Worm (Caenorhabditis elegans) whole organism, L2 larva: ENCODE results near the gene Y9C9A.13.
"Not testable (repeated sequence)": the region's sequence is repeated elsewhere in the genome, so short reads cannot be mapped to it uniquely, and the experiment has no call there.

ENCODE experiments used
- dmd-4 ChIP-seq: sonication (generic microtip); optimal IDR thresholded peaks from 2 replicates; lab custom pipeline; 2017; ENCODE audit warnings: missing biosample characterization, missing genetic modification characterization
- fos-1 ChIP-seq: fragments of 150-350 bp; optimal IDR thresholded peaks from 2 replicates; lab custom pipeline; 2014; ENCODE audit warnings: missing biosample characterization, missing genetic modification characterization
- gmeb-1 ChIP-seq: fragments of 150-350 bp; optimal IDR thresholded peaks from 2 replicates; lab custom pipeline; 2014; ENCODE audit warnings: missing biosample characterization, missing genetic modification characterization
- mab-5 ChIP-seq: fragments of 150-350 bp; optimal IDR thresholded peaks from 2 replicates; lab custom pipeline; 2014; ENCODE audit warnings: missing biosample characterization, missing genetic modification characterization
- nhr-237 ChIP-seq: fragments of 150-350 bp; optimal IDR thresholded peaks from 2 replicates; lab custom pipeline; 2014; ENCODE audit warnings: missing biosample characterization, missing genetic modification characterization
- nhr-77 ChIP-seq: fragments of 150-350 bp; optimal IDR thresholded peaks from 2 replicates; lab custom pipeline; 2014; ENCODE audit warnings: missing biosample characterization, missing genetic modification characterization
- zag-1 ChIP-seq: fragments of 150-350 bp; optimal IDR thresholded peaks from 2 replicates; lab custom pipeline; 2014; ENCODE audit warnings: missing biosample characterization, missing genetic modification characterization
- ztf-4 ChIP-seq: fragments of 150-350 bp; optimal IDR thresholded peaks from 2 replicates; lab custom pipeline; 2014; ENCODE audit warnings: missing biosample characterization, missing genetic modification characterization

DNA sequence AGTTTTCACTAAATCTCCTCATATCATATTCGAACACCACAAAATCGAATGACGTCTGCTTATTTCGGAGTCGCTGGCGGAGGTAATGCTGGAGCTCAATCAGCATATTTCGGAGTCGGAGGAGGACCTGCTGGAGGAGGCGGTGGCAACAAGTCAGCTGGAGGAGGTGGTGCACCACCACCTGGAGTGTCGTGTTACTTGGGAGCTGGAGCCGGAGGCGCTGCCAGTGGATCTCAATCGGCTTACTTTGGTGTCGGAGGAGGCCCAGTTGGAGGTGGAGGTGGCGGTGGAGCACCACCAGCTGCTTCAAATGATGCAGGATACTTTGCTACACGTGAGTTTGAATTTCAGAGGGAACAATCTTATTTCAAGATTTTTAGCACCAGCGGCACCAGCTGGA lies 47.1 kb upstream of the Y9C9A.13 start, which contains the start of gene ssq-4:
- not testable (repeated sequence) for TF ChIP-seq gmeb-1; ztf-4 (tag; lab: Kevin White, UChicago); fos-1 (tag; lab: Kevin White, UChicago); zag-1 (tag; lab: Kevin White, UChicago); nhr-77 (tag; lab: Kevin White, UChicago); mab-5; nhr-237 (tag; lab: Kevin White, UChicago); dmd-4
